Worm (Caenorhabditis elegans) whole organism, L1 larva: ENCODE results near the gene srh-56.

Experiments used
- fos-1 ChIP-seq: fragments of 150-350 bp; optimal IDR thresholded peaks from 2 replicates; lab custom pipeline; 2014; ENCODE audit warnings: missing biosample characterization, missing genetic modification characterization
- nhr-12 ChIP-seq: sonication (generic microtip); optimal IDR thresholded peaks from 2 replicates; lab custom pipeline; 2017; ENCODE audit warnings: missing biosample characterization, missing genetic modification characterization
- nhr-76 ChIP-seq: sonication (generic microtip); optimal IDR thresholded peaks from 2 replicates; lab custom pipeline; 2017; ENCODE audit warnings: missing biosample characterization, missing genetic modification characterization

ce11 chrV:2799172-2799869, 27.7 kb downstream of the srh-56 start:
- TF ChIP-seq nhr-12 (tag; lab: Kevin White, UChicago), result no peak
- no peak for TF ChIP-seq fos-1 (tag; lab: Kevin White, UChicago)
- TF ChIP-seq nhr-76 (tag; lab: Kevin White, UChicago), result no peak
